Fruit fly (Drosophila melanogaster): Measurements from ENCODE around the gene CG3842.
A peak's percentile ranks its signal among the peaks of the same experiment; 100 is the strongest.

Gene CG3842

DNA sequence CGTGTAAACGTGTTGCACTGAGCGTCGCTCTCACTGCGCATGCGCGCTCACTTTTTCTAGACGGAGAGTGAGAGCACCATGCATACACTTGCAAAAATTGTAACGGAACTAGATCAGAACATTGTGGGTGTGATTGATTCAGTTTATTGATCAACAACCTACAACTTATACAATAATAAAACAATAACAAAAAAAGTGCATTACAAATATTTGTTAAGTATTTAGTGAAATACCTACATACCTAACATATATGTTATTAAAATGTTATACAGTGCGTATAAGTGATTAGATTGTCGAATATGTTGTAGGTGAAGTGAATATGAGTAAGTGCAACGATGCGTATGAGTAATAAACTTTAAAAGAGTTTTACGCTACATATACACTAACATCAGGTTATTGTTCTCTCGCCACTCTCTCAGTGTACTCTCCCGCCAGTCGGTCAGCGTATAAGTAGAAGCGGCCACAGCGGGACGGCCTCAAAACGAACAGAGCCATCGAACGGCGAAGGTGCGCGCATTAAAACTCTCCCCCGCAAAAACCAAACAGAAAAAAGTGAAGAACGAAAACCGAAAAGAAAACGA, 7.1 kb upstream of the CG3842 start, which contains the start of gene CG42240 (continued):
- peak; percentile 76 for TF ChIP-seq CG32767 (GFP tag; IDR thresholded peaks at IDR 0.05)
- peak; percentile 83 for TF ChIP-seq CG4820 (GFP tag; optimal IDR thresholded peaks at IDR 0.05)
- TF ChIP-seq aop (GFP tag; IDR thresholded peaks at IDR 0.05): no peak
- TF ChIP-seq CG11093 (GFP tag; IDR thresholded peaks at IDR 0.05): peak; percentile 74
- peak; percentile 71 for TF ChIP-seq CG10366 (GFP tag; IDR thresholded peaks at IDR 0.05)
- TF ChIP-seq CG7963 (GFP tag; IDR thresholded peaks at IDR 0.05; ENCODE audit: partially characterized antibody): no peak
- peak; percentile 66 for TF ChIP-seq fu2 (GFP tag; optimal IDR thresholded peaks at IDR 0.05)
- no peak for TF ChIP-seq Doc2 (GFP tag; IDR thresholded peaks at IDR 0.05)
- peak; percentile 93 for TF ChIP-seq CG3281 (GFP tag; optimal IDR thresholded peaks at IDR 0.05)
- TF ChIP-seq ranshi (GFP tag; IDR thresholded peaks at IDR 0.05): peak; percentile 47; the same call in 1 of the 2 replicates
- TF ChIP-seq ATbp (GFP tag; optimal IDR thresholded peaks at IDR 0.05): peak; percentile 87
- peak; percentile 48 for TF ChIP-seq ERR (GFP tag; optimal IDR thresholded peaks at IDR 0.05)
- TF ChIP-seq Hmr (GFP tag; optimal IDR thresholded peaks at IDR 0.05): peak; percentile 94
- TF ChIP-seq lab (GFP tag; optimal IDR thresholded peaks at IDR 0.05): peak; percentile 89
- TF ChIP-seq eve (GFP tag; optimal IDR thresholded peaks at IDR 0.05): peak in 1 of 2 experiments; percentile 99
- peak; percentile 59 for TF ChIP-seq pb (GFP tag; optimal IDR thresholded peaks at IDR 0.05)
- no peak for TF ChIP-seq Sin3A (optimal IDR thresholded peaks at IDR 0.05)
- TF ChIP-seq CG1792 (GFP tag; optimal IDR thresholded peaks at IDR 0.05): peak; percentile 61
- TF ChIP-seq Ets65A (GFP tag): peak; percentile 92
- TF ChIP-seq Kr (GFP tag; optimal IDR thresholded peaks at IDR 0.05): no peak
- TF ChIP-seq eyg (GFP tag; optimal IDR thresholded peaks at IDR 0.05): peak; percentile 52
- TF ChIP-seq twi (tag; optimal IDR thresholded peaks at IDR 0.05): peak; percentile 83
- peak; percentile 46; the same call in 1 of the 2 replicates for TF ChIP-seq bowl (GFP tag; IDR thresholded peaks at IDR 0.05)
- peak; percentile 87 for TF ChIP-seq sqz (GFP tag; optimal IDR thresholded peaks at IDR 0.05)
- TF ChIP-seq Lim3 (GFP tag; IDR thresholded peaks at IDR 0.05): peak; percentile 46; the same call in 1 of the 2 replicates
- peak; percentile 91 for TF ChIP-seq bcd (GFP tag; optimal IDR thresholded peaks at IDR 0.05)
- TF ChIP-seq scrt (GFP tag; optimal IDR thresholded peaks at IDR 0.05): peak; percentile 83
- peak; percentile 3 for TF ChIP-seq gro (GFP tag; optimal IDR thresholded peaks at IDR 0.05)
- no peak for TF ChIP-seq Dfd (GFP tag; optimal IDR thresholded peaks at IDR 0.05)
- TF ChIP-seq ato (GFP tag; IDR thresholded peaks at IDR 0.05; ENCODE audit: partially characterized antibody): no peak
- TF ChIP-seq lola (GFP tag; optimal IDR thresholded peaks at IDR 0.05): peak in 1 of 3 experiments; percentile 91
- TF ChIP-seq ttk (GFP tag; IDR thresholded peaks at IDR 0.05): peak; percentile 77
- no peak for TF ChIP-seq her (GFP tag; optimal IDR thresholded peaks at IDR 0.05)
- peak; percentile 88 for TF ChIP-seq ems (GFP tag; optimal IDR thresholded peaks at IDR 0.05)
- peak; percentile 85 for TF ChIP-seq gsb-n (tag; optimal IDR thresholded peaks at IDR 0.05)
- TF ChIP-seq sd (tag; optimal IDR thresholded peaks at IDR 0.05): no peak
- TF ChIP-seq Asciz (GFP tag; optimal IDR thresholded peaks at IDR 0.05): peak; percentile 92
- peak; percentile 66 for TF ChIP-seq CG10431 (GFP tag; optimal IDR thresholded peaks at IDR 0.05)
- peak; percentile 93 for TF ChIP-seq Med (GFP tag)
- no peak for TF ChIP-seq prd (optimal IDR thresholded peaks at IDR 0.05)
- peak; percentile 79 for TF ChIP-seq prd (GFP tag; IDR thresholded peaks at IDR 0.05)
- TF ChIP-seq CG16863 (GFP tag; optimal IDR thresholded peaks at IDR 0.05): peak; percentile 79
- TF ChIP-seq Mes4 (GFP tag; optimal IDR thresholded peaks at IDR 0.05): peak; percentile 82
- peak; percentile 77 for TF ChIP-seq CHES-1-like (GFP tag; optimal IDR thresholded peaks at IDR 0.05)
- peak; percentile 88 for TF ChIP-seq Chrac-16 (GFP tag; optimal IDR thresholded peaks at IDR 0.05)
- no peak for TF ChIP-seq h (optimal IDR thresholded peaks at IDR 0.05)
- TF ChIP-seq danr (GFP tag; IDR thresholded peaks at IDR 0.05): peak; percentile 71
- no peak for TF ChIP-seq usp (GFP tag; optimal IDR thresholded peaks at IDR 0.05)
- peak; percentile 87 for TF ChIP-seq sug (tag; optimal IDR thresholded peaks at IDR 0.05)
- peak; percentile 72 for TF ChIP-seq dmrt11E (tag; optimal IDR thresholded peaks at IDR 0.05)
- no peak for TF ChIP-seq CG10959 (GFP tag; IDR thresholded peaks at IDR 0.05)
- TF ChIP-seq nmo (GFP tag; optimal IDR thresholded peaks at IDR 0.05): peak; percentile 96

Data from whole organism, embryonic.